Worm (Caenorhabditis elegans): ENCODE measurements around the gene cut-5.

The cut-5 gene

DNA sequence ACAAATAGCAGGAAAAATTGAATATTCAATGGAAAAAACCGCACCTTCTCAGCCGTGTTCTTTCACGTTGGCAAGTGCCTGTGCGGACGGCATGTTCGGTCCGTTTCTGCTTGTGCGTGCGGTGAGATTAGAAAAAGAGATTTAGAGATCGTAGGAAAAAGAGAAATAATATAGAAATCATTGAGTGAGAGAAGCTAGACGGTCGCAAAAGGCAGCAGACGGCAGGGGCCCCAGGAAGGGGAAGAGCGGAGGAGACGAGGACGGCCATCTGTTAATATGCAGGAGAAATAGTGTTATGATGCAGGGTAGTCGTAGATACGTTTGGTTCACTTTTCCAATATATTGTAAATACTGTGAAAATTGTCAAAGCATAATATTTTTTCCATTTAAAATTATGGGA is 34.6 kb upstream of the cut-5 start, which contains the start of gene Y49A10A.2 (continued):
- TF ChIP-seq ama-1 (optimal IDR thresholded peaks at IDR 0.05) = no peak
- no peak for TF ChIP-seq ceh-6 (GFP tag; optimal IDR thresholded peaks at IDR 0.05)
- TF ChIP-seq ahr-1 (tag; optimal IDR thresholded peaks at IDR 0.05) = no peak
- TF ChIP-seq ceh-48 (tag; optimal IDR thresholded peaks at IDR 0.05) = no peak
- no peak for TF ChIP-seq eyg-1 (tag; optimal IDR thresholded peaks at IDR 0.05)
- no peak for TF ChIP-seq ets-4 (tag; optimal IDR thresholded peaks at IDR 0.05)
- no peak for TF ChIP-seq T23F11.4 (GFP tag; optimal IDR thresholded peaks at IDR 0.05)
- no peak for TF ChIP-seq C38D4.7 (GFP tag; optimal IDR thresholded peaks at IDR 0.05)
- TF ChIP-seq ceh-9 (tag; optimal IDR thresholded peaks at IDR 0.05) = no peak
- no peak for TF ChIP-seq pag-3 (tag; optimal IDR thresholded peaks at IDR 0.05; ENCODE audit: borderline replicate concordance)
- no peak for TF ChIP-seq unc-55 (GFP tag; optimal IDR thresholded peaks at IDR 0.05)
- TF ChIP-seq Y22D7AL.16 (tag; optimal IDR thresholded peaks at IDR 0.05) = no peak
- no peak for TF ChIP-seq dve-1 (tag; optimal IDR thresholded peaks at IDR 0.05)

DNA sequence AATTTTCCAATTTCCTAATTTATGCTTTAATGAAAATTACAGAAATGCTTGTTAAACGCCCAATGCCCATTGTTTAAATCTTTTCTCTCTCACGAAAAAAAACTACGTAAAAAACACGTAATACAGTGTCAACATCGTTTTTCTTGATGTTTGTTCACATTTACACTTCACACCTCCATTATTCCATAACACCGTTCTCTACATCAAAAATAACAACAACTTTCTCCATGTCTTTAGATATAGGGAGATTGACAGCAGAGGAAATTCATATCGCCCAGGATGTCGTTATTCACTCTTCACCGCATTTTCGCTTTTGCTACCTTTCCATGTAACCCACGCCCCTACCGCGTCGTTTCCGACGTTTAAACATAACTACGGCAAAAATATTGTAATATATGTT is 20.1 kb upstream of the cut-5 start, which contains the start of gene efhc-1:
Gene efhc-1, plus strand, starts transcription at position 301 of the 400 bp plus-strand sequence.
- TF ChIP-seq hlh-8 (tag; optimal IDR thresholded peaks at IDR 0.05) (no peak), ama-1 (optimal IDR thresholded peaks at IDR 0.05) (no peak), che-1 (tag; optimal IDR thresholded peaks at IDR 0.05) (no peak), ceh-14 (tag; optimal IDR thresholded peaks at IDR 0.05) (no peak), sox-4 (tag; optimal IDR thresholded peaks at IDR 0.05) (no peak), F13H6.1 (tag; optimal IDR thresholded peaks at IDR 0.05) (no peak), ets-4 (tag; optimal IDR thresholded peaks at IDR 0.05) (no peak), C08G9.2 (tag; optimal IDR thresholded peaks at IDR 0.05) (no peak), K09A11.1 (tag; optimal IDR thresholded peaks at IDR 0.05; ENCODE audit: insufficient read depth) (no peak)

DNA sequence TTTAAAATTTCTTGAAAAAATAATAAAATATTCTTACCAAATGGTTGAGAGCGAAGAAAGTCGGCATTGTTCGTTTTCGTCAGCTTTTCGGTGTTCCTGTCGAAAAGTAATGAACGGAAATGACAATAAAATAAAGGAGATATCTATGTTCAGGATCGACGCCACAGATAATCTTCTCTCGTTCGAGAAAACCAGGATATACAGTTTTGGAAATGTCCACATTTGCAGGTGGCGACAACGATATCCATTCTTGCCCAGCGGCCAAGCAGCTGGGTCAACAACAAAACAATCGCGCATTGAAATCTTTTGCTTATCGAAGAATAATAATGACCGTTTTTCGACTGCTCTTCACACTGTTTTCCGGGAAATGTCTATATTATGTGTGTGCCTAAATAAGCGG is 17.6 kb upstream of the cut-5 start, which contains the start of gene R07E3.7:
Gene R07E3.7, minus strand, starts transcription at position 101 of the 400 bp plus-strand sequence.
- TF ChIP-seq ceh-48 (tag; optimal IDR thresholded peaks at IDR 0.05) = no peak
- no peak for TF ChIP-seq zip-5 (tag; optimal IDR thresholded peaks at IDR 0.05)
- no peak for TF ChIP-seq hlh-15 (tag; optimal IDR thresholded peaks at IDR 0.05)
- TF ChIP-seq C08G9.2 (tag; optimal IDR thresholded peaks at IDR 0.05) = no peak
- TF ChIP-seq hlh-30 (tag; optimal IDR thresholded peaks at IDR 0.05; ENCODE audit: insufficient read depth) = no peak
- no peak for TF ChIP-seq ahr-1 (tag; optimal IDR thresholded peaks at IDR 0.05)
- no peak for TF ChIP-seq unc-42 (tag; optimal IDR thresholded peaks at IDR 0.05)
- TF ChIP-seq K09A11.1 (tag; optimal IDR thresholded peaks at IDR 0.05; ENCODE audit: insufficient read depth) = no peak
- no peak for TF ChIP-seq lim-6 (tag; optimal IDR thresholded peaks at IDR 0.05)
- no peak for TF ChIP-seq F13H6.1 (tag; optimal IDR thresholded peaks at IDR 0.05)
- no peak for TF ChIP-seq pha-4 (tag; optimal IDR thresholded peaks at IDR 0.05)
- no peak for TF ChIP-seq fkh-6 (tag; optimal IDR thresholded peaks at IDR 0.05)
- no peak for TF ChIP-seq nhr-11 (tag; optimal IDR thresholded peaks at IDR 0.05)
- TF ChIP-seq hlh-6 (tag; optimal IDR thresholded peaks at IDR 0.05) = no peak
- TF ChIP-seq ceh-2 (tag; optimal IDR thresholded peaks at IDR 0.05) = no peak
- no peak for TF ChIP-seq odd-2 (tag; optimal IDR thresholded peaks at IDR 0.05)
- no peak for TF ChIP-seq sdc-2 (tag; optimal IDR thresholded peaks at IDR 0.05)
- TF ChIP-seq eyg-1 (tag; optimal IDR thresholded peaks at IDR 0.05) = no peak
- TF ChIP-seq fkh-10 (GFP tag; optimal IDR thresholded peaks at IDR 0.05) = no peak

- TF ChIP-seq sdc-2 (tag; optimal IDR thresholded peaks at IDR 0.05) = peak; percentile 92
- no peak for TF ChIP-seq ceh-22 (tag; optimal IDR thresholded peaks at IDR 0.05)
Measured at ce11 chrX:10353857-10354256, 15.9 kb upstream of the cut-5 start.

- TF ChIP-seq dve-1 (tag; optimal IDR thresholded peaks at IDR 0.05) = no peak
- no peak for TF ChIP-seq ets-4 (tag; optimal IDR thresholded peaks at IDR 0.05)
- no peak for TF ChIP-seq C38D4.7 (GFP tag; optimal IDR thresholded peaks at IDR 0.05)
- no peak for TF ChIP-seq ceh-6 (GFP tag; optimal IDR thresholded peaks at IDR 0.05)
- TF ChIP-seq ceh-34 (tag; optimal IDR thresholded peaks at IDR 0.05) = no peak
- no peak for TF ChIP-seq gmeb-2 (tag; optimal IDR thresholded peaks at IDR 0.05)
- no peak for TF ChIP-seq rnt-1 (tag; optimal IDR thresholded peaks at IDR 0.05)
- no peak for TF ChIP-seq pat-9 (tag; optimal IDR thresholded peaks at IDR 0.05)
- no peak for TF ChIP-seq dmd-4 (tag; optimal IDR thresholded peaks at IDR 0.05; ENCODE audit: borderline replicate concordance)
Measured at ce11 chrX:10350151-10350550, 12.2 kb upstream of the cut-5 start.
